Fruit fly (Drosophila melanogaster): ENCODE results near the gene by.

The by gene

DNA sequence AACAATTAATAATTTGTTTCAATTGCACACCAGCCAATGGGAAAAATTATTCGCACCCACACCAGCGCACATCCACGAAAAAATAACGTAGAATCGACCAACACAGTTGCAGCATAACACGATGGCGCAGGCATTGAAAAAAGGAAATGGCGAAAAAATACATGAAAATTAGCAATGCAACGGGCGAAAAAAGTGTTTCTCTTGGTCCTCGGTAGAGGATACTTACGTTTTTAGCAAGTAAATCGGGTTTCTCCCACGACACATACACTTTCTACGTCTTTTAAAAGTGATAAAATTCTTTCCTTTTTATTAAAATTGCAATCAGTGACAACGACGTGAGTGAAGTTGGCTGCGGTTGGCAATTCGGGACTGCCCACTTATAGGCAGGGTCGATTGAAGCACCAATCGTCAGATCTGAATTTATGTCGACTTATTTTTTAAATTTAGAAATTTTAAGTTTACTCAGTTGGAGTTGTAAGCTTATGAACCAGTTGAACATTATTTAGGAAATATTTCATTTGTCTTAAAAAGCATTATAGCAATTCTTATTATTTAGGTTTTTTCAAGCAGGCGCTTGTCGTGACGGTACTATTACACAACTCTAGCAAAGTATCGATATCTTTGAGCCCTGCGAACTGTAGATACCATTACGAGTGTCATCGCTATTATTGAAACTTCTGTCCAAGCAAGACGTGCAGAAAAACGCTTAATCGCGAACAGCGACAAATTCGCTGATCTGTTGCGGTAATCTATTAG lies 44.7 kb upstream of the by start, which contains the start of the genes Kap-alpha3 and Son (continued):
- TF ChIP-seq knrl (GFP tag; IDR thresholded peaks at IDR 0.05; ENCODE audit: partially characterized antibody) (peak; percentile 91), CG30431 (GFP tag; optimal IDR thresholded peaks at IDR 0.05) (peak; percentile 90), pan (optimal IDR thresholded peaks at IDR 0.05) (no peak), pan (GFP tag; optimal IDR thresholded peaks at IDR 0.05 in 1 of 2, IDR thresholded peaks at IDR 0.05 in 1 of 2) (peak in 1 of 2 experiments; percentile 85), Dll (GFP tag; IDR thresholded peaks at IDR 0.05; ENCODE audit: partially characterized antibody) (peak; percentile 94), Six4 (GFP tag; optimal IDR thresholded peaks at IDR 0.05) (peak; percentile 76), Dfd (GFP tag; optimal IDR thresholded peaks at IDR 0.05) (no peak), bcd (GFP tag; optimal IDR thresholded peaks at IDR 0.05) (peak; percentile 96), inv (GFP tag; IDR thresholded peaks at IDR 0.05; ENCODE audit: partially characterized antibody) (peak; percentile 87), zf30C (GFP tag; optimal IDR thresholded peaks at IDR 0.05) (peak; percentile 48), Atf6 (GFP tag; IDR thresholded peaks at IDR 0.05) (peak; percentile 86), ewg (GFP tag; optimal IDR thresholded peaks at IDR 0.05) (peak; percentile 83), CG13624 (GFP tag; optimal IDR thresholded peaks at IDR 0.05) (peak; percentile 98), dmrt11E (tag; optimal IDR thresholded peaks at IDR 0.05) (peak; percentile 85), CG9215 (GFP tag; IDR thresholded peaks at IDR 0.05) (peak; percentile 90), CG9727 (GFP tag; optimal IDR thresholded peaks at IDR 0.05) (peak; percentile 97), CG11085 (GFP tag; IDR thresholded peaks at IDR 0.05) (peak; percentile 93), Adf1 (GFP tag; IDR thresholded peaks at IDR 0.05) (peak; percentile 59), CG10654 (GFP tag; optimal IDR thresholded peaks at IDR 0.05) (peak; percentile 90), CG31365 (tag; optimal IDR thresholded peaks at IDR 0.05) (peak; percentile 78), CG8281 (tag; optimal IDR thresholded peaks at IDR 0.05) (peak; percentile 80), Doc3 (GFP tag; IDR thresholded peaks at IDR 0.05; ENCODE audit: partially characterized antibody) (peak; percentile 88), Gug (GFP tag; IDR thresholded peaks at IDR 0.05) (peak; percentile 81), zfh2 (GFP tag; optimal IDR thresholded peaks at IDR 0.05) (peak; percentile 96), seq (GFP tag; IDR thresholded peaks at IDR 0.05) (peak; percentile 81), CG8388 (GFP tag; optimal IDR thresholded peaks at IDR 0.05) (peak; percentile 84), CG10366 (GFP tag; IDR thresholded peaks at IDR 0.05) (peak; percentile 85), tin (GFP tag; optimal IDR thresholded peaks at IDR 0.05) (peak; percentile 90), HmgD (GFP tag; optimal IDR thresholded peaks at IDR 0.05) (peak; percentile 84), wdn (GFP tag; IDR thresholded peaks at IDR 0.05) (peak; percentile 74; the same call in 1 of the 2 replicates), CG16813 (GFP tag; IDR thresholded peaks at IDR 0.05; ENCODE audit: partially characterized antibody) (peak; percentile 88), HHEX (GFP tag; optimal IDR thresholded peaks at IDR 0.05) (peak; percentile 94), Max (GFP tag; optimal IDR thresholded peaks at IDR 0.05) (peak; percentile 96), Dref (GFP tag; IDR thresholded peaks at IDR 0.05) (peak; percentile 75), CG11695 (GFP tag; IDR thresholded peaks at IDR 0.05) (peak; percentile 79), ro (GFP tag; IDR thresholded peaks at IDR 0.05) (peak; percentile 47; the same call in 1 of the 2 replicates), CG11504 (tag; optimal IDR thresholded peaks at IDR 0.05) (peak; percentile 87), NC2β (GFP tag; optimal IDR thresholded peaks at IDR 0.05) (peak; percentile 97), da (GFP tag; optimal IDR thresholded peaks at IDR 0.05) (peak; percentile 83), tna (GFP tag; IDR thresholded peaks at IDR 0.05; ENCODE audit: partially characterized antibody) (no peak; the same call in 1 of the 2 replicates), MTF-1 (GFP tag; optimal IDR thresholded peaks at IDR 0.05; ENCODE audit: borderline replicate concordance) (peak; percentile 96), CG14050 (GFP tag; IDR thresholded peaks at IDR 0.05) (peak; percentile 74), Hsf (GFP tag; optimal IDR thresholded peaks at IDR 0.05) (peak; percentile 95), CG11398 (GFP tag; optimal IDR thresholded peaks at IDR 0.05) (peak; percentile 87), CG4730 (GFP tag; IDR thresholded peaks at IDR 0.05) (peak; percentile 82), CG12236 (GFP tag; optimal IDR thresholded peaks at IDR 0.05) (peak; percentile 86), crp (GFP tag; optimal IDR thresholded peaks at IDR 0.05) (peak in 1 of 2 experiments; percentile 63), CG9437 (GFP tag; optimal IDR thresholded peaks at IDR 0.05) (peak; percentile 97), peb (GFP tag; IDR thresholded peaks at IDR 0.05) (peak; percentile 67; the same call in 1 of the 2 replicates)
